Worm (Caenorhabditis elegans): ENCODE results near the gene ZK616.61.

The ZK616.61 gene

DNA sequence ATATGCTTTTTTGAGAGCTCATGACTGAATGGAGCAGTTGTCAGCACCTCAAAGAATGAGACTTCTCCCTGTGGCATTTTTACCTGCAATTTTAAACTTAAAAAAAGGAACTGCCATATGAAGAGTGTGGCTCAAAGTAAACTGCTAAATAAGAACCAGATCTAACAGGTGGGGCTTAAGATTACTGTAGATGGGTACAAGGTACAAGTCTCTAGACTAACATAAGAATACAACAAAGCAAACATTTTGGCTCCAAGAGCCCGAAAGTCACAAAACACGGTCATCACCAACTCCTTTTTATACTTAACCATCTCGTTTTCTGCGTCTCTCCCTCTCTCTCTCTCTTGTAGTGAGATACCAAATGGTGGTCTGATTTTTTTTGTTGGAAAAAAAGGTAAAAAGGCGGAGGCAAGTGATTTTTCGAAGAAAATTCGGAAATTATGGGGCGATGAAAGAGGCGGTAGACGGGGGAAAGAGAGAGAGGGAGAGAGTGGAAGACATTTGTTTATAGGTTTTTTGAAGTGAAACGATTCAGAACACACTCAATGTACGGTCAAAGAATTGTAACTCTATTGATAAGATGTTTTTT, 16.9 kb upstream of the ZK616.61 start, which contains the start of gene elo-6 (continued):
- peak; percentile 93 for TF ChIP-seq nhr-28 (tag; optimal IDR thresholded peaks at IDR 0.05)
- TF ChIP-seq egl-43 (GFP tag; IDR thresholded peaks at IDR 0.05) = no peak
- TF ChIP-seq tra-1 (GFP tag; IDR thresholded peaks at IDR 0.05) = 0 out of 2 replicates have a peak, but pooled peaks have one; percentile 7
- TF ChIP-seq madf-9 (GFP tag; conservative IDR thresholded peaks at IDR 0.05) = 0 out of 2 replicates have a peak, but pooled peaks have one; percentile 20
- TF ChIP-seq hlh-30 (tag; optimal IDR thresholded peaks at IDR 0.05; ENCODE audit: insufficient read depth) = peak; percentile 4
- peak; percentile 68 for TF ChIP-seq nhr-77 (tag; optimal IDR thresholded peaks at IDR 0.05)
- no peak for TF ChIP-seq gei-8 (GFP tag; optimal IDR thresholded peaks at IDR 0.05)
- TF ChIP-seq nhr-10 (tag; optimal IDR thresholded peaks at IDR 0.05) = peak; percentile 71
- TF ChIP-seq R02D3.7 (tag; optimal IDR thresholded peaks at IDR 0.05) = no peak
- TF ChIP-seq lin-1 (GFP tag; IDR thresholded peaks at IDR 0.05) = peak; percentile 58; the same call in 1 of the 2 replicates
- TF ChIP-seq php-3 (GFP tag; IDR thresholded peaks at IDR 0.05) = peak; percentile 90
- no peak for TF ChIP-seq hmg-1.1 (GFP tag; IDR thresholded peaks at IDR 0.05)
- no peak for TF ChIP-seq ZK337.2 (GFP tag; IDR thresholded peaks at IDR 0.05)

DNA sequence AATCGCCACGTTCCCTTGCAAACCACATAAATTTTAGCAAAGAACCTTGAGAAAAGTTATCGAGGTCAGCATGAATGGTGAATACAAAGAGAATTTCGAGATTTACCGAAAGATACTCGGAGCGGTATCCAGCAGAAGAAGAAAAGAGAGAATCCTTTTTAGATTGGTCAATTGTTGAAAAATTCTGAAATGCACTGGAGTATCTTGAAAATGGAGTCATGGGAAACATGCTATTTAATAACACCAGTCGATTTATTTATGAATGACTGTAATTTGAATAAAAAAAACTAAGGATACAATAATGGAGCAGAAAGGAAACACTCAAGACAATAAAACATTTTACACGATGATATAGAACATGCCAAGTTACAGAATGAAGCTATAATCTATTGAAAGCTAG, 15.5 kb upstream of the ZK616.61 start:
- TF ChIP-seq sdz-12 (GFP tag; optimal IDR thresholded peaks at IDR 0.05) = no peak
- peak; percentile 85 for TF ChIP-seq aha-1 (tag)
- no peak for TF ChIP-seq mxl-2 (GFP tag; conservative IDR thresholded peaks at IDR 0.05)
- TF ChIP-seq snpc-1.2 (GFP tag; IDR thresholded peaks at IDR 0.05) = peak; percentile 84
- 0 out of 2 replicates have a peak, but pooled peaks have one; percentile 22 for TF ChIP-seq lin-38 (GFP tag; IDR thresholded peaks at IDR 0.05)
- 0 out of 4 replicates have a peak, but pooled peaks of 1 of the 2 experiments have one; percentile 26 for TF ChIP-seq madf-5 (GFP tag; IDR thresholded peaks at IDR 0.05)
- TF ChIP-seq Y48G9A.11 (GFP tag; IDR thresholded peaks at IDR 0.05) = peak; percentile 42; the same call in 1 of the 2 replicates
- peak; percentile 56 for TF ChIP-seq F49E8.2 (tag; optimal IDR thresholded peaks at IDR 0.05; ENCODE audit: borderline replicate concordance)

DNA sequence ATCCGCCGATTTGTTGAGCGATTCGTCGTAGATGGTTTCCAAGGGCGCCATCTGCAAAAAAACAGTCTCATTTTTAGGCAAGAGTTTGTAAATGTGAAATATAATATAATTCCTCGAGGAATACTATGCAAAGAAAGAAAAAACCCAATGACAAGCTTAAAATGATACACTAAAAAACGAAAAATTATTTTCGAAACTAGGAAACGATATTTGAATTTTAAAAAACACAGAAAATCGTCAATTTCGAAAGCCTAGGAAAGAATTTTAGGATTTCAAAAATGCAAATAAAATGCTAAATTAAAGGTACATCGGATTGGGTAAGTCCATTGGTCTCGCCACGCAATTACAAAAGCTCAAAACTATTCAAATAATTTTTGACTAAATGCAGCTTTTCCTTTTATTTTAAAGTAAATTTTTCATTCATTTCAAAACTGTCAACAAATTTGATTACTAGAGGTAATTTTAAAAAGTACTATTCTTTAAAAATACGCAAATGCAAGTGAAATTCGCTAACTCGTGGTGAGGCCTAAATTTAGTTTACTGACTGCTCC, 13.9 kb upstream of the ZK616.61 start, which contains the start of the genes htp-1 and ZK616.5:
Gene htp-1 (minus strand): TSS at position 51 of the 551 bp plus-strand sequence.
Gene ZK616.5 (plus strand): TSS at position 423 of the 551 bp plus-strand sequence.
- no peak for TF ChIP-seq F26F4.8 (GFP tag; conservative IDR thresholded peaks at IDR 0.05)
- no peak for TF ChIP-seq nhr-28 (tag; optimal IDR thresholded peaks at IDR 0.05)
- no peak for TF ChIP-seq daf-16 (GFP tag; optimal IDR thresholded peaks at IDR 0.05)
- no peak for TF ChIP-seq daf-16 (tag; optimal IDR thresholded peaks at IDR 0.05)
- TF ChIP-seq Y105C5A.15 (GFP tag; IDR thresholded peaks at IDR 0.05) = no peak
- no peak for TF ChIP-seq lsy-2 (tag; optimal IDR thresholded peaks at IDR 0.05)
- TF ChIP-seq lin-39 (tag; optimal IDR thresholded peaks at IDR 0.05) = no peak
- TF ChIP-seq F37D6.2 (tag; optimal IDR thresholded peaks at IDR 0.05) = no peak
- no peak for TF ChIP-seq ceh-32 (tag; optimal IDR thresholded peaks at IDR 0.05; ENCODE audit: poor library complexity)
- TF ChIP-seq mxl-3 (GFP tag; optimal IDR thresholded peaks at IDR 0.05) = no peak
- TF ChIP-seq nhr-25 (tag; optimal IDR thresholded peaks at IDR 0.05; ENCODE audit: borderline replicate concordance, insufficient read depth) = no peak
- no peak for TF ChIP-seq ama-1 (optimal IDR thresholded peaks at IDR 0.05)
- no peak for TF ChIP-seq dmd-8 (GFP tag; IDR thresholded peaks at IDR 0.05)
- TF ChIP-seq lin-29 (GFP tag; IDR thresholded peaks at IDR 0.05) = no peak
- TF ChIP-seq lin-13 (GFP tag; optimal IDR thresholded peaks at IDR 0.05) = no peak
- no peak for TF ChIP-seq nhr-11 (tag; optimal IDR thresholded peaks at IDR 0.05)
- no peak for TF ChIP-seq zfp-3 (GFP tag; conservative IDR thresholded peaks at IDR 0.05)
- TF ChIP-seq nhr-77 (tag; optimal IDR thresholded peaks at IDR 0.05) = no peak
- no peak for TF ChIP-seq hmg-1.1 (GFP tag; IDR thresholded peaks at IDR 0.05)
- no peak for TF ChIP-seq nhr-41 (GFP tag; IDR thresholded peaks at IDR 0.05)
- TF ChIP-seq R02D3.7 (tag; optimal IDR thresholded peaks at IDR 0.05) = no peak
